Fruit fly (Drosophila melanogaster) whole organism, embryonic: ENCODE measurements around the gene CG8119.
A peak's percentile ranks its signal among the peaks of the same experiment; 100 is the strongest.

Experiments used
- Aef1 ChIP-seq: fragments of 200-800 bp; sonication (Bioruptor generic); IDR thresholded peaks from 3 replicates; pipeline ENCODE4 v1.3.6; 2022; ENCODE audit warnings: missing biosample characterization, missing genetic modification characterization
- CG10274 ChIP-seq: fragments of 200-800 bp; sonication (Bioruptor generic); optimal IDR thresholded peaks from 3 replicates; lab custom pipeline; 2017; ENCODE audit warnings: missing biosample characterization, mild to moderate bottlenecking, missing genetic modification characterization
- CG10321 ChIP-seq: fragments of 200-800 bp; sonication (Bioruptor generic); IDR thresholded peaks from 2 replicates; pipeline ENCODE4 v1.3.6; 2022; ENCODE audit warnings: missing biosample characterization, missing genetic modification characterization
- CG10366 ChIP-seq: fragments of 200-800 bp; sonication (Bioruptor generic); IDR thresholded peaks from 2 replicates; pipeline ENCODE4 v1.3.6; 2022; ENCODE audit warnings: missing biosample characterization, missing genetic modification characterization
- CG10654 ChIP-seq: fragments of 200-800 bp; sonication (Bioruptor generic); optimal IDR thresholded peaks from 2 replicates; lab custom pipeline; 2016; ENCODE audit warnings: missing biosample characterization, missing genetic modification characterization
- CG12744 ChIP-seq: fragments of 200-800 bp; sonication (Bioruptor generic); optimal IDR thresholded peaks from 2 replicates; lab custom pipeline; 2016; ENCODE audit warnings: missing biosample characterization, missing genetic modification characterization
- CG13123 ChIP-seq: fragments of 200-800 bp; sonication (Bioruptor generic); optimal IDR thresholded peaks from 2 replicates; lab custom pipeline; 2016; ENCODE audit warnings: missing biosample characterization, missing genetic modification characterization
- CG16813 ChIP-seq: fragments of 200-800 bp; sonication (Bioruptor generic); IDR thresholded peaks from 3 replicates; pipeline ENCODE4 v1.3.6; 2022; ENCODE audit warnings: missing biosample characterization, missing genetic modification characterization; ENCODE audit not compliant: partially characterized antibody
- CG17385 ChIP-seq: fragments of 200-800 bp; sonication (Bioruptor generic); optimal IDR thresholded peaks from 3 replicates; lab custom pipeline; 2018; ENCODE audit warnings: missing biosample characterization, mild to moderate bottlenecking, missing genetic modification characterization
- CG17802 ChIP-seq: fragments of 200-800 bp; sonication (Bioruptor generic); optimal IDR thresholded peaks from 2 replicates; lab custom pipeline; 2018; ENCODE audit warnings: missing biosample characterization, mild to moderate bottlenecking, missing genetic modification characterization, moderate library complexity
- CG2712 ChIP-seq: fragments of 200-800 bp; optimal IDR thresholded peaks from 3 replicates; lab custom pipeline; 2019; ENCODE audit warnings: missing biosample characterization, mild to moderate bottlenecking, missing genetic modification characterization, moderate library complexity
- CG30403 ChIP-seq: fragments of 200-800 bp; sonication (Bioruptor generic); optimal IDR thresholded peaks from 3 replicates; lab custom pipeline; 2016; ENCODE audit warnings: missing biosample characterization, missing genetic modification characterization
- CG31388 ChIP-seq: fragments of 200-800 bp; sonication (Bioruptor generic); optimal IDR thresholded peaks from 2 replicates; lab custom pipeline; 2016; ENCODE audit warnings: missing biosample characterization, missing genetic modification characterization
- CG3281 ChIP-seq: fragments of 200-800 bp; sonication (Bioruptor generic); optimal IDR thresholded peaks from 3 replicates; lab custom pipeline; 2017; ENCODE audit warnings: missing biosample characterization, mild to moderate bottlenecking, missing genetic modification characterization
- CG3838 ChIP-seq: fragments of 200-800 bp; sonication (Bioruptor generic); optimal IDR thresholded peaks from 3 replicates; lab custom pipeline; 2016; ENCODE audit warnings: missing biosample characterization, missing genetic modification characterization
- CG4424 ChIP-seq: fragments of 200-800 bp; sonication (Bioruptor generic); optimal IDR thresholded peaks from 3 replicates; lab custom pipeline; 2016; ENCODE audit warnings: missing biosample characterization, missing genetic modification characterization
- CG5953 ChIP-seq: fragments of 200-800 bp; sonication (Bioruptor generic); IDR thresholded peaks from 2 replicates; pipeline ENCODE4 v1.3.6; 2022; ENCODE audit warnings: missing biosample characterization, missing genetic modification characterization
- CG6791 ChIP-seq: fragments of 200-800 bp; sonication (Bioruptor generic); IDR thresholded peaks from 3 replicates; pipeline ENCODE4 v1.3.6; 2022; ENCODE audit warnings: missing biosample characterization, missing genetic modification characterization; ENCODE audit not compliant: partially characterized antibody
- D ChIP-seq, 2 experiments: fragments of 200-800 bp in 1 of 2; fragments of >200 bp in 1 of 2; sonication (Bioruptor generic) in 1 of 2; optimal IDR thresholded peaks; 2 replicates in 1 of 2; 3 replicates in 1 of 2; lab custom pipeline; 2017; ENCODE audit warnings: mild to moderate bottlenecking in 1 of 2, missing biosample characterization in 1 of 2, missing genetic modification characterization in 1 of 2, missing genetic modification reagents in 1 of 2
- Elba2 ChIP-seq: fragments of 200-800 bp; sonication (Bioruptor generic); optimal IDR thresholded peaks from 3 replicates; lab custom pipeline; 2016; ENCODE audit warnings: missing biosample characterization, missing genetic modification characterization
- Fer1 ChIP-seq: fragments of 200-800 bp; sonication (Bioruptor generic); optimal IDR thresholded peaks from 2 replicates; lab custom pipeline; 2017; ENCODE audit warnings: missing biosample characterization, mild to moderate bottlenecking, missing genetic modification characterization
- H15 ChIP-seq: fragments of 200-800 bp; sonication (Bioruptor generic); IDR thresholded peaks from 3 replicates; pipeline ENCODE4 v1.3.6; 2022; ENCODE audit warnings: missing biosample characterization, missing genetic modification characterization
- Lim3 ChIP-seq: fragments of 200-800 bp; sonication (Bioruptor generic); IDR thresholded peaks from 2 replicates; pipeline ENCODE4 v1.3.6; 2022; ENCODE audit warnings: missing biosample characterization, missing genetic modification characterization
- Meics ChIP-seq: fragments of 200-800 bp; sonication (Bioruptor generic); optimal IDR thresholded peaks from 2 replicates; lab custom pipeline; 2017; ENCODE audit warnings: missing biosample characterization, mild to moderate bottlenecking, missing genetic modification characterization
- NC2α ChIP-seq: fragments of 200-800 bp; sonication (Bioruptor generic); optimal IDR thresholded peaks from 2 replicates; lab custom pipeline; 2016; ENCODE audit warnings: missing biosample characterization, missing genetic modification characterization
- Ptx1 ChIP-seq: fragments of 200-800 bp; sonication (Bioruptor generic); IDR thresholded peaks from 2 replicates; pipeline ENCODE4 v1.3.6; 2022; ENCODE audit warnings: missing biosample characterization, missing genetic modification characterization
- Side ChIP-seq: fragments of 200-800 bp; sonication (Bioruptor generic); optimal IDR thresholded peaks from 2 replicates; lab custom pipeline; 2016; ENCODE audit warnings: missing biosample characterization, missing genetic modification characterization
- Six4 ChIP-seq: fragments of 200-800 bp; sonication (Bioruptor generic); optimal IDR thresholded peaks from 2 replicates; lab custom pipeline; 2016; ENCODE audit warnings: missing biosample characterization, missing genetic modification characterization
- Spps ChIP-seq: fragments of 200-800 bp; sonication (Bioruptor generic); optimal IDR thresholded peaks from 2 replicates; lab custom pipeline; 2018; ENCODE audit warnings: missing biosample characterization, mild to moderate bottlenecking, missing genetic modification characterization
- Sry-β ChIP-seq: fragments of 200-800 bp; sonication (Bioruptor generic); optimal IDR thresholded peaks from 2 replicates; lab custom pipeline; 2018; ENCODE audit warnings: missing biosample characterization, mild to moderate bottlenecking, missing genetic modification characterization, moderate library complexity
- Usf ChIP-seq: fragments of 200-800 bp; sonication (Bioruptor generic); optimal IDR thresholded peaks from 2 replicates; lab custom pipeline; 2017; ENCODE audit warnings: missing genotype, missing biosample characterization, missing genetic modification characterization
- Vsx1 ChIP-seq: fragments of 200-800 bp; sonication (Bioruptor generic); optimal IDR thresholded peaks from 2 replicates; lab custom pipeline; 2017; ENCODE audit warnings: missing biosample characterization, mild to moderate bottlenecking, missing genetic modification characterization, missing genetic modification reagents
- ab ChIP-seq: fragments of 200-800 bp; sonication (Bioruptor generic); optimal IDR thresholded peaks from 2 replicates; lab custom pipeline; 2016; ENCODE audit warnings: missing biosample characterization, missing genetic modification characterization
- ac ChIP-seq: fragments of 200-800 bp; sonication (Bioruptor generic); optimal IDR thresholded peaks from 3 replicates; lab custom pipeline; 2017; ENCODE audit warnings: missing biosample characterization, mild to moderate bottlenecking, missing genetic modification characterization
- ap ChIP-seq: fragments of 200-800 bp; sonication (Bioruptor generic); IDR thresholded peaks from 2 replicates; pipeline ENCODE4 v1.3.6; 2022; ENCODE audit warnings: missing biosample characterization, missing genetic modification characterization
- bcd ChIP-seq: fragments of 200-800 bp; sonication (Bioruptor generic); optimal IDR thresholded peaks from 2 replicates; lab custom pipeline; 2017; ENCODE audit warnings: missing biosample characterization, mild to moderate bottlenecking, missing genetic modification characterization
- dimm ChIP-seq: fragments of 200-800 bp; sonication (Bioruptor generic); IDR thresholded peaks from 2 replicates; pipeline ENCODE4 v1.3.6; 2022; ENCODE audit warnings: missing biosample characterization, missing genetic modification characterization
- dmrt11E ChIP-seq: fragments of 200-800 bp; sonication (Bioruptor generic); optimal IDR thresholded peaks from 3 replicates; lab custom pipeline; 2018; ENCODE audit warnings: missing biosample characterization, mild to moderate bottlenecking, missing genetic modification characterization, moderate library complexity
- h ChIP-seq: fragments of >200 bp; optimal IDR thresholded peaks from 2 replicates; lab custom pipeline; 2017
- hth ChIP-seq: fragments of >200 bp; optimal IDR thresholded peaks from 2 replicates; lab custom pipeline; 2017; ENCODE audit warnings: inconsistent platforms
- insv ChIP-seq, 2 experiments: fragments of 200-800 bp; sonication (Bioruptor generic); optimal IDR thresholded peaks; 3 replicates each; lab custom pipeline; 2016 to 2018; ENCODE audit warnings: missing biosample characterization in 2 of 2, missing genetic modification characterization in 2 of 2
- luna ChIP-seq: fragments of 200-800 bp; sonication (Bioruptor generic); optimal IDR thresholded peaks from 2 replicates; lab custom pipeline; 2016; ENCODE audit warnings: missing biosample characterization, missing genetic modification characterization
- nom ChIP-seq: fragments of 200-800 bp; sonication (Bioruptor generic); optimal IDR thresholded peaks from 2 replicates; lab custom pipeline; 2017; ENCODE audit warnings: missing biosample characterization, missing genetic modification characterization, mild to moderate bottlenecking, moderate library complexity, missing genetic modification reagents
- pzg ChIP-seq: fragments of 200-800 bp; sonication (Bioruptor generic); optimal IDR thresholded peaks from 3 replicates; lab custom pipeline; 2018; ENCODE audit warnings: missing biosample characterization, mild to moderate bottlenecking, missing genetic modification characterization, moderate library complexity
- ro ChIP-seq: fragments of 200-800 bp; sonication (Bioruptor generic); IDR thresholded peaks from 2 replicates; pipeline ENCODE4 v1.3.6; 2022; ENCODE audit warnings: missing biosample characterization, missing genetic modification characterization
- salm ChIP-seq: fragments of 200-800 bp; sonication (Bioruptor generic); optimal IDR thresholded peaks from 2 replicates; lab custom pipeline; 2018; ENCODE audit warnings: missing biosample characterization, mild to moderate bottlenecking, missing genetic modification characterization
- sima ChIP-seq: fragments of 200-800 bp; sonication (Bioruptor generic); optimal IDR thresholded peaks from 2 replicates; lab custom pipeline; 2016; ENCODE audit warnings: missing biosample characterization, missing genetic modification characterization
- tin ChIP-seq: fragments of 200-800 bp; sonication (Bioruptor generic); optimal IDR thresholded peaks from 3 replicates; lab custom pipeline; 2016; ENCODE audit warnings: missing biosample characterization, missing genetic modification characterization
- unpg ChIP-seq: fragments of 200-800 bp; sonication (Bioruptor generic); optimal IDR thresholded peaks from 3 replicates; lab custom pipeline; 2018; ENCODE audit warnings: missing biosample characterization, mild to moderate bottlenecking, missing genetic modification characterization, moderate library complexity
- yki ChIP-seq: fragments of >200 bp; optimal IDR thresholded peaks from 3 replicates; lab custom pipeline; 2018
- zen2 ChIP-seq: fragments of 200-800 bp; sonication (Bioruptor generic); IDR thresholded peaks from 3 replicates; pipeline ENCODE4 v1.3.6; 2022; ENCODE audit warnings: missing biosample characterization, missing genetic modification characterization; ENCODE audit not compliant: partially characterized antibody

The CG8119 gene

dm6 chrX:15697581-15698208, 35.3 kb downstream of the CG8119 start (continued):
- peak; percentile 79 for TF ChIP-seq salm (tag; lab: Kevin White, UChicago)
- no peak for TF ChIP-seq ac
- no peak for TF ChIP-seq sima (GFP tag; lab: Kevin White, UChicago)
- peak; percentile 95 for TF ChIP-seq Meics (GFP tag; lab: Kevin White, UChicago)
- no peak for TF ChIP-seq Elba2 (GFP tag; lab: Kevin White, UChicago)
- no peak for TF ChIP-seq CG6791 (GFP tag; lab: Robert Waterston, UW)
- no peak for TF ChIP-seq insv (GFP tag; optimal IDR thresholded peaks at IDR 0.05; lab: Kevin White, UChicago)
- peak; percentile 60 for TF ChIP-seq CG13123 (GFP tag; lab: Kevin White, UChicago)
- TF ChIP-seq NC2α (GFP tag; lab: Kevin White, UChicago): no peak
- TF ChIP-seq H15: peak; percentile 94
- peak; percentile 94 for TF ChIP-seq CG3281 (GFP tag; lab: Kevin White, UChicago)
- TF ChIP-seq yki: no peak
- TF ChIP-seq CG10366 (GFP tag; lab: Robert Waterston, UW): peak; percentile 92
- peak; percentile 93 for TF ChIP-seq tin (GFP tag; lab: Kevin White, UChicago)
- TF ChIP-seq Fer1 (GFP tag; lab: Kevin White, UChicago): peak; percentile 96
- TF ChIP-seq Six4 (GFP tag; lab: Kevin White, UChicago): peak; percentile 84
- peak; percentile 24 for TF ChIP-seq ab (GFP tag; lab: Kevin White, UChicago)
- peak; percentile 85 for TF ChIP-seq CG17385 (GFP tag; lab: Kevin White, UChicago)
- TF ChIP-seq Ptx1 (GFP tag; lab: Robert Waterston, UW): peak; percentile 95
- peak; percentile 47 for TF ChIP-seq CG3838 (GFP tag; lab: Kevin White, UChicago)
- TF ChIP-seq bcd (GFP tag; lab: Kevin White, UChicago): peak; percentile 95
- TF ChIP-seq CG2712 (tag; lab: Kevin White, UChicago): peak; percentile 94
- peak; percentile 77 for TF ChIP-seq ro
- peak; percentile 87 for TF ChIP-seq CG5953 (GFP tag; lab: Robert Waterston, UW)
- TF ChIP-seq dmrt11E (tag; lab: Kevin White, UChicago): peak; percentile 74
- TF ChIP-seq CG16813 (GFP tag; lab: Robert Waterston, UW): no peak
- peak; percentile 44; the same call in 1 of the 2 replicates for TF ChIP-seq CG10321 (GFP tag; lab: Robert Waterston, UW)
- peak; percentile 82 for TF ChIP-seq Spps (tag; lab: Kevin White, UChicago)
- TF ChIP-seq pzg (GFP tag; lab: Kevin White, UChicago): peak; percentile 39
- peak; percentile 90 for TF ChIP-seq CG4424 (GFP tag; lab: Kevin White, UChicago)
- TF ChIP-seq hth (lab: Kevin White, UChicago): no peak
- peak; percentile 94 for TF ChIP-seq unpg (GFP tag; lab: Kevin White, UChicago)
- peak; percentile 80 for TF ChIP-seq CG31388 (GFP tag; lab: Kevin White, UChicago)
- no peak for TF ChIP-seq h
- TF ChIP-seq CG12744: no peak
- peak; percentile 91 for TF ChIP-seq Sry-β (GFP tag; lab: Kevin White, UChicago)
- peak; percentile 74 for TF ChIP-seq CG10274 (GFP tag; lab: Kevin White, UChicago)
- peak; percentile 51 for TF ChIP-seq Side
- peak; percentile 95 for TF ChIP-seq CG30403 (GFP tag; lab: Kevin White, UChicago)
- TF ChIP-seq D (optimal IDR thresholded peaks at IDR 0.05; lab: Kevin White, UChicago): no peak
- peak; percentile 88 for TF ChIP-seq D (GFP tag; optimal IDR thresholded peaks at IDR 0.05; lab: Kevin White, UChicago)
- no peak for TF ChIP-seq zen2 (GFP tag; lab: Robert Waterston, UW)
- TF ChIP-seq Lim3 (GFP tag; lab: Robert Waterston, UW): peak; percentile 74
- TF ChIP-seq Usf (GFP tag; lab: Kevin White, UChicago): peak; percentile 77
- TF ChIP-seq Vsx1: peak; percentile 79
- peak; percentile 87 for TF ChIP-seq CG10654 (GFP tag; lab: Kevin White, UChicago)
- peak; percentile 65 for TF ChIP-seq nom
- peak; percentile 4 for TF ChIP-seq luna (GFP tag; lab: Kevin White, UChicago)
- peak; percentile 67 for TF ChIP-seq CG17802 (tag; lab: Kevin White, UChicago)
- TF ChIP-seq Aef1: peak; percentile 95
- peak; percentile 85 for TF ChIP-seq dimm (GFP tag; lab: Robert Waterston, UW)
- peak; percentile 93 for TF ChIP-seq ap
